Worm (Caenorhabditis elegans): ENCODE measurements around the gene srt-33.

- no peak for TF ChIP-seq mdl-1 (tag; optimal IDR thresholded peaks at IDR 0.05)
- TF ChIP-seq elt-1 (tag; optimal IDR thresholded peaks at IDR 0.05) = no peak
- TF ChIP-seq nhr-23 (tag; optimal IDR thresholded peaks at IDR 0.05) = no peak
- TF ChIP-seq nhr-11 (tag; optimal IDR thresholded peaks at IDR 0.05) = no peak
- no peak for TF ChIP-seq nfya-1 (tag; optimal IDR thresholded peaks at IDR 0.05; ENCODE audit: insufficient read depth)
- TF ChIP-seq ztf-11 (tag; optimal IDR thresholded peaks at IDR 0.05) = no peak
- TF ChIP-seq mml-1 (tag; optimal IDR thresholded peaks at IDR 0.05) = no peak
- TF ChIP-seq nhr-28 (tag; optimal IDR thresholded peaks at IDR 0.05) = no peak
- TF ChIP-seq elt-2 (tag; optimal IDR thresholded peaks at IDR 0.05) = no peak
- no peak for TF ChIP-seq unc-39 (tag; optimal IDR thresholded peaks at IDR 0.05)
- TF ChIP-seq lin-15B (tag; optimal IDR thresholded peaks at IDR 0.05) = no peak
- no peak for TF ChIP-seq unc-62 (GFP tag; optimal IDR thresholded peaks at IDR 0.05)
- TF ChIP-seq skn-1 (tag; optimal IDR thresholded peaks at IDR 0.05) = no peak
- TF ChIP-seq jun-1 (tag; optimal IDR thresholded peaks at IDR 0.05) = no peak
Observed at ce11 chrV:14248654-14249053, 31.0 kb downstream of the srt-33 start, which contains the start of gene K02E11.6.
